Fruit fly (Drosophila melanogaster) whole organism, embryonic: ENCODE measurements around the gene CG44303.

ENCODE experiments used
- B-H2 ChIP-seq: fragments of 200-800 bp; sonication (Bioruptor generic); optimal IDR thresholded peaks from 2 replicates; lab custom pipeline; 2018; ENCODE audit warnings: missing biosample characterization, mild to moderate bottlenecking, missing genetic modification characterization
- CG10366 ChIP-seq: fragments of 200-800 bp; sonication (Bioruptor generic); IDR thresholded peaks from 2 replicates; pipeline ENCODE4 v1.3.6; 2022; ENCODE audit warnings: missing biosample characterization, missing genetic modification characterization
- CG10431 ChIP-seq: fragments of 200-800 bp; sonication (Bioruptor generic); optimal IDR thresholded peaks from 3 replicates; lab custom pipeline; 2018; ENCODE audit warnings: missing biosample characterization, mild to moderate bottlenecking, missing genetic modification characterization
- CG10543 ChIP-seq: fragments of 200-800 bp; sonication (Bioruptor generic); optimal IDR thresholded peaks from 3 replicates; lab custom pipeline; 2017; ENCODE audit warnings: missing biosample characterization, mild to moderate bottlenecking, missing genetic modification characterization, moderate library complexity
- CG11456 ChIP-seq: fragments of 200-800 bp; sonication (Bioruptor generic); IDR thresholded peaks from 3 replicates; pipeline ENCODE4 v1.3.6; 2022; ENCODE audit warnings: missing biosample characterization, missing genetic modification characterization
- CG12391 ChIP-seq: fragments of 200-800 bp; sonication (Bioruptor generic); optimal IDR thresholded peaks from 3 replicates; lab custom pipeline; 2018; ENCODE audit warnings: missing biosample characterization, mild to moderate bottlenecking, missing genetic modification characterization, moderate library complexity
- CG14014 ChIP-seq: fragments of 200-800 bp; sonication (Bioruptor generic); IDR thresholded peaks from 2 replicates; pipeline ENCODE4 v1.3.6; 2022; ENCODE audit warnings: missing biosample characterization, missing genetic modification characterization
- CG15269 ChIP-seq: fragments of 200-800 bp; sonication (Bioruptor generic); optimal IDR thresholded peaks from 2 replicates; lab custom pipeline; 2018; ENCODE audit warnings: missing biosample characterization, mild to moderate bottlenecking, missing genetic modification characterization, moderate library complexity
- CG15514 ChIP-seq: fragments of 200-800 bp; sonication (Bioruptor generic); optimal IDR thresholded peaks from 3 replicates; lab custom pipeline; 2017; ENCODE audit warnings: missing biosample characterization, missing genetic modification characterization, mild to moderate bottlenecking, moderate library complexity, missing genetic modification reagents
- CG15696 ChIP-seq: fragments of 200-800 bp; sonication (Bioruptor generic); optimal IDR thresholded peaks from 2 replicates; lab custom pipeline; 2019; ENCODE audit warnings: missing biosample characterization, mild to moderate bottlenecking, missing genetic modification characterization, moderate library complexity
- CG18262 ChIP-seq: fragments of 200-800 bp; optimal IDR thresholded peaks from 3 replicates; lab custom pipeline; 2019; ENCODE audit warnings: missing biosample characterization, mild to moderate bottlenecking, missing genetic modification characterization, moderate library complexity
- CG18619 ChIP-seq: fragments of 200-800 bp; sonication (Bioruptor generic); optimal IDR thresholded peaks from 3 replicates; lab custom pipeline; 2017; ENCODE audit warnings: missing biosample characterization, mild to moderate bottlenecking, missing genetic modification characterization
- CG2116 ChIP-seq: fragments of 200-800 bp; sonication (Bioruptor generic); optimal IDR thresholded peaks from 3 replicates; lab custom pipeline; 2018; ENCODE audit warnings: missing biosample characterization, mild to moderate bottlenecking, missing genetic modification characterization
- CG3163 ChIP-seq: fragments of 200-800 bp; sonication (Bioruptor generic); optimal IDR thresholded peaks from 3 replicates; lab custom pipeline; 2016; ENCODE audit warnings: missing biosample characterization, missing genetic modification characterization
- CG32772 ChIP-seq: fragments of 200-800 bp; sonication (Bioruptor generic); IDR thresholded peaks from 2 replicates; pipeline ENCODE4 v1.3.6; 2022; ENCODE audit warnings: missing biosample characterization, missing genetic modification characterization
- CG3847 ChIP-seq: fragments of 200-800 bp; sonication (Bioruptor generic); IDR thresholded peaks from 2 replicates; pipeline ENCODE4 v1.3.6; 2022; ENCODE audit warnings: missing biosample characterization, missing genetic modification characterization
- CG4282 ChIP-seq: fragments of 200-800 bp; sonication (Bioruptor generic); optimal IDR thresholded peaks from 2 replicates; lab custom pipeline; 2016; ENCODE audit warnings: missing biosample characterization, missing genetic modification characterization
- CG4404 ChIP-seq: fragments of 200-800 bp; sonication (Bioruptor generic); IDR thresholded peaks from 2 replicates; pipeline ENCODE4 v1.3.6; 2022; ENCODE audit warnings: missing biosample characterization, missing genetic modification characterization
- CG4424 ChIP-seq: fragments of 200-800 bp; sonication (Bioruptor generic); optimal IDR thresholded peaks from 3 replicates; lab custom pipeline; 2016; ENCODE audit warnings: missing biosample characterization, missing genetic modification characterization
- CG4854 ChIP-seq: fragments of 200-800 bp; sonication (Bioruptor generic); optimal IDR thresholded peaks from 2 replicates; lab custom pipeline; 2016; ENCODE audit warnings: missing biosample characterization, missing genetic modification characterization, inconsistent platforms
- CG7928 ChIP-seq: fragments of 200-800 bp; sonication (Bioruptor generic); optimal IDR thresholded peaks from 2 replicates; lab custom pipeline; 2017; ENCODE audit warnings: missing biosample characterization, mild to moderate bottlenecking, missing genetic modification characterization
- CG9932 ChIP-seq: fragments of 200-800 bp; sonication (Bioruptor generic); IDR thresholded peaks from 2 replicates; pipeline ENCODE4 v1.3.6; 2022; ENCODE audit warnings: missing biosample characterization, missing genetic modification characterization
- Dip3 ChIP-seq: fragments of 200-800 bp; sonication (Bioruptor generic); optimal IDR thresholded peaks from 3 replicates; lab custom pipeline; 2016; ENCODE audit warnings: missing biosample characterization, missing genetic modification characterization
- Eip74EF ChIP-seq, 2 experiments: fragments of 200-800 bp in 1 of 2; fragments of >200 bp in 1 of 2; sonication (Bioruptor generic) in 1 of 2; optimal IDR thresholded peaks; 2 replicates each; lab custom pipeline; 2017 to 2019; ENCODE audit warnings: missing biosample characterization in 2 of 2, missing genetic modification characterization in 2 of 2, mild to moderate bottlenecking in 1 of 2, moderate library complexity in 1 of 2
- Hmx ChIP-seq: fragments of 200-800 bp; sonication (Bioruptor generic); optimal IDR thresholded peaks from 2 replicates; lab custom pipeline; 2016; ENCODE audit warnings: missing biosample characterization, missing genetic modification characterization
- Hr78 ChIP-seq, 2 experiments: fragments of 200-800 bp in 1 of 2; fragments of >200 bp in 1 of 2; sonication (Bioruptor generic) in 1 of 2; optimal IDR thresholded peaks; 2 replicates each; lab custom pipeline; 2017 to 2019; ENCODE audit warnings: missing biosample characterization in 2 of 2, missing genetic modification characterization in 2 of 2, mild to moderate bottlenecking in 1 of 2, moderate library complexity in 1 of 2
- Poxn ChIP-seq: fragments of 200-800 bp; sonication (Bioruptor generic); IDR thresholded peaks from 2 replicates; pipeline ENCODE4 v1.3.6; 2022; ENCODE audit warnings: missing biosample characterization, missing genetic modification characterization
- TFAM ChIP-seq: fragments of 200-800 bp; sonication (Bioruptor generic); optimal IDR thresholded peaks from 2 replicates; lab custom pipeline; 2017; ENCODE audit warnings: missing biosample characterization, missing genetic modification characterization, inconsistent platforms
- ac ChIP-seq: fragments of 200-800 bp; sonication (Bioruptor generic); optimal IDR thresholded peaks from 3 replicates; lab custom pipeline; 2017; ENCODE audit warnings: missing biosample characterization, mild to moderate bottlenecking, missing genetic modification characterization
- ash1 ChIP-seq: fragments of 200-800 bp; sonication (Bioruptor generic); optimal IDR thresholded peaks from 2 replicates; lab custom pipeline; 2018; ENCODE audit warnings: missing biosample characterization, mild to moderate bottlenecking, missing genetic modification characterization
- az2 ChIP-seq: fragments of 200-800 bp; sonication (Bioruptor generic); optimal IDR thresholded peaks from 3 replicates; lab custom pipeline; 2016; ENCODE audit warnings: missing biosample characterization, missing genetic modification characterization
- bab2 ChIP-seq: fragments of 200-800 bp; sonication (Bioruptor generic); optimal IDR thresholded peaks from 2 replicates; lab custom pipeline; 2016; ENCODE audit warnings: missing biosample characterization, missing genetic modification characterization
- bigmax ChIP-seq: fragments of 200-800 bp; sonication (Bioruptor generic); optimal IDR thresholded peaks from 2 replicates; lab custom pipeline; 2018; ENCODE audit warnings: missing biosample characterization, mild to moderate bottlenecking, missing genetic modification characterization
- btn ChIP-seq: fragments of 200-800 bp; sonication (Bioruptor generic); optimal IDR thresholded peaks from 2 replicates; lab custom pipeline; 2016; ENCODE audit warnings: missing biosample characterization, missing genetic modification characterization
- ci ChIP-seq: fragments of 200-800 bp; sonication (Bioruptor generic); IDR thresholded peaks from 3 replicates; pipeline ENCODE4 v1.3.6; 2022; ENCODE audit warnings: missing biosample characterization, missing genetic modification characterization
- gsb ChIP-seq: fragments of 200-800 bp; sonication (Bioruptor generic); IDR thresholded peaks from 2 replicates; pipeline ENCODE4 v1.3.6; 2022; ENCODE audit warnings: missing biosample characterization, missing genetic modification characterization
- klu ChIP-seq: fragments of 200-800 bp; sonication (Bioruptor generic); IDR thresholded peaks from 2 replicates; pipeline ENCODE4 v1.3.6; 2022; ENCODE audit warnings: missing biosample characterization, missing genetic modification characterization
- kni ChIP-seq: fragments of 200-800 bp; sonication (Bioruptor generic); optimal IDR thresholded peaks from 3 replicates; lab custom pipeline; 2017; ENCODE audit warnings: mild to moderate bottlenecking, missing biosample characterization, missing genetic modification reagents, missing genetic modification characterization
- p53 ChIP-seq: fragments of 200-800 bp; sonication (Bioruptor generic); optimal IDR thresholded peaks from 2 replicates; lab custom pipeline; 2016; ENCODE audit warnings: missing biosample characterization, missing genetic modification characterization
- pan ChIP-seq, 4 experiments: fragments of >200 bp in 3 of 4; fragments of 200-800 bp in 1 of 4; sonication (Bioruptor generic) in 1 of 4; optimal IDR thresholded peaks in 3 of 4; IDR thresholded peaks in 1 of 4; 2 replicates each; pipeline versions ENCODE4 v1.3.6 to Lab custom; 2017 to 2022; ENCODE audit warnings: missing biosample characterization in 2 of 4, missing genetic modification characterization in 2 of 4, mixed read lengths in 1 of 4
- psq ChIP-seq: fragments of 200-800 bp; sonication (Bioruptor generic); optimal IDR thresholded peaks from 2 replicates; lab custom pipeline; 2017; ENCODE audit warnings: missing biosample characterization, missing genetic modification characterization
- pum ChIP-seq: fragments of 200-800 bp; sonication (Bioruptor generic); optimal IDR thresholded peaks from 2 replicates; lab custom pipeline; 2016; ENCODE audit warnings: missing biosample characterization, missing genetic modification characterization
- row ChIP-seq: fragments of 200-800 bp; sonication (Bioruptor generic); IDR thresholded peaks from 3 replicates; pipeline ENCODE4 v1.3.6; 2022; ENCODE audit warnings: missing biosample characterization, missing genetic modification characterization
- sc ChIP-seq, 3 experiments: fragments of >200 bp in 2 of 3; fragments of 200-800 bp in 1 of 3; sonication (Bioruptor generic) in 1 of 3; optimal IDR thresholded peaks; 2 replicates in 2 of 3; 3 replicates in 1 of 3; lab custom pipeline; 2017; ENCODE audit warnings: mild to moderate bottlenecking in 1 of 3, missing biosample characterization in 1 of 3, missing genetic modification characterization in 1 of 3, missing genetic modification reagents in 1 of 3
- scrt ChIP-seq: fragments of 200-800 bp; sonication (Bioruptor generic); optimal IDR thresholded peaks from 2 replicates; lab custom pipeline; 2018; ENCODE audit warnings: missing biosample characterization, mild to moderate bottlenecking, missing genetic modification characterization, moderate library complexity
- sd ChIP-seq: fragments of 200-800 bp; sonication (Bioruptor generic); optimal IDR thresholded peaks from 3 replicates; lab custom pipeline; 2018; ENCODE audit warnings: missing biosample characterization, mild to moderate bottlenecking, missing genetic modification characterization, moderate library complexity
- shn ChIP-seq: fragments of 200-800 bp; sonication (Bioruptor generic); optimal IDR thresholded peaks from 3 replicates; lab custom pipeline; 2016; ENCODE audit warnings: missing biosample characterization, missing genetic modification characterization
- so ChIP-seq: fragments of 200-800 bp; sonication (Bioruptor generic); IDR thresholded peaks from 3 replicates; pipeline ENCODE4 v1.3.6; 2022; ENCODE audit warnings: missing biosample characterization, missing genetic modification characterization

Gene CG44303

DNA sequence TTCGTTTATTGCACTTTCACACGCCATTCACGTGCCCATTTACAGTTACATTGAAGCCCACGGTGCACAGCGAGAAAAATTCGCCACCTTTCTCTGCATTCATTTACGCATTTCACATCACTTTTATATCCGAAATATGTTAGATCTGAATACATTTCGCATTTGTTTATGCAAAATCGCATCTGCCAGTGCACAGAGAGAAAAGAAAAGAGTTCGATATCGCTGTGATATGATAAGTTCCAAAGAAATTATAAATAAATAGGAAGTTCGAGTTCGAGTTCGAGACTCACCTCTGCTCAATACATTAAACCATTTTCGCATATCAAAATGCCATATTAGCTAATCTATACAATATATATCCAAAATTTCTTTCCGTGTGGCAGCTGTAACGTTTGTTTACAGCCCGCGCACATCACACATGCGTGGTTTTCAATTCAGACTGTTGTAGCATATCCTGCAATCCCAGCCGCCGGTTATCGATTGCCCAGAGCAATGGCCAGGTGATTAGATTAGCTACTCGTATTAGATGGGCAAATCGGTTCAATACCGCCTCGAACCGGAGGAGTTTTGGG is 31.1 kb downstream of the CG44303 start (continued):
- TF ChIP-seq CG9932 (GFP tag; lab: Robert Waterston, UW), result peak; percentile 76
- peak; percentile 67; the same call in 2 of the 3 replicates for TF ChIP-seq ci (GFP tag; lab: Robert Waterston, UW)
- TF ChIP-seq Dip3 (GFP tag; lab: Kevin White, UChicago), result peak; percentile 85
- peak; percentile 87 for TF ChIP-seq CG18619
- peak; percentile 49 for TF ChIP-seq CG2116 (GFP tag; lab: Kevin White, UChicago)
- TF ChIP-seq ash1 (GFP tag; lab: Kevin White, UChicago), result no peak
- TF ChIP-seq CG10366 (GFP tag; lab: Robert Waterston, UW), result peak; percentile 78
- peak; percentile 65 for TF ChIP-seq CG15696 (tag; lab: Kevin White, UChicago)
- TF ChIP-seq B-H2 (GFP tag; lab: Kevin White, UChicago), result peak; percentile 17
- peak; percentile 30 for TF ChIP-seq psq (GFP tag; lab: Kevin White, UChicago)
- TF ChIP-seq CG4282 (GFP tag; lab: Kevin White, UChicago), result no peak
- TF ChIP-seq CG12391 (tag; lab: Kevin White, UChicago), result peak; percentile 82
- peak in 1 of 2 experiments; percentile 86 for TF ChIP-seq Eip74EF (GFP tag; optimal IDR thresholded peaks at IDR 0.05; lab: Kevin White, UChicago)
- TF ChIP-seq p53 (GFP tag; lab: Kevin White, UChicago), result peak; percentile 46
- TF ChIP-seq CG18262 (tag; lab: Kevin White, UChicago), result peak; percentile 85
- peak; percentile 31 for TF ChIP-seq CG3163 (GFP tag; lab: Kevin White, UChicago)
- peak; percentile 87 for TF ChIP-seq row (GFP tag; lab: Robert Waterston, UW)
- peak; percentile 22 for TF ChIP-seq TFAM (GFP tag; lab: Kevin White, UChicago)
- peak; percentile 80 for TF ChIP-seq CG14014 (GFP tag; lab: Robert Waterston, UW)
- peak; percentile 72 for TF ChIP-seq CG4404 (GFP tag; lab: Robert Waterston, UW)
- TF ChIP-seq btn, result peak; percentile 66
- peak; percentile 62 for TF ChIP-seq CG7928 (GFP tag; lab: Kevin White, UChicago)
- TF ChIP-seq sc (optimal IDR thresholded peaks at IDR 0.05; lab: Kevin White, UChicago), result no peak
- TF ChIP-seq sc (GFP tag; optimal IDR thresholded peaks at IDR 0.05; lab: Kevin White, UChicago), result peak; percentile 67
- no peak for TF ChIP-seq pan (optimal IDR thresholded peaks at IDR 0.05; lab: Kevin White, UChicago)
- TF ChIP-seq pan (GFP tag; optimal IDR thresholded peaks at IDR 0.05 in 1 of 2, IDR thresholded peaks at IDR 0.05 in 1 of 2), result peak in 1 of 2 experiments; percentile 83
- peak; percentile 75; the same call in 2 of the 3 replicates for TF ChIP-seq CG11456 (GFP tag; lab: Robert Waterston, UW)
- peak; percentile 71 for TF ChIP-seq CG15514
- peak; percentile 63 for TF ChIP-seq ac (GFP tag; lab: Kevin White, UChicago)
- TF ChIP-seq klu (GFP tag; lab: Robert Waterston, UW), result peak; percentile 69
- TF ChIP-seq shn (GFP tag; lab: Kevin White, UChicago), result peak; percentile 67
- peak; percentile 86 for TF ChIP-seq CG4424 (GFP tag; lab: Kevin White, UChicago)
- no peak for TF ChIP-seq CG10431 (GFP tag; lab: Kevin White, UChicago)
- no peak for TF ChIP-seq sd
- peak; percentile 58 for TF ChIP-seq Hmx
- TF ChIP-seq pum (GFP tag; lab: Kevin White, UChicago), result peak; percentile 72
- peak; percentile 54 for TF ChIP-seq CG10543 (GFP tag; lab: Kevin White, UChicago)
- TF ChIP-seq az2 (GFP tag; lab: Kevin White, UChicago), result peak; percentile 81
- TF ChIP-seq Hr78 (GFP tag; optimal IDR thresholded peaks at IDR 0.05; lab: Kevin White, UChicago), result peak in 1 of 2 experiments; percentile 50
- TF ChIP-seq CG4854 (GFP tag; lab: Kevin White, UChicago), result peak; percentile 80
- TF ChIP-seq scrt, result peak; percentile 78
- TF ChIP-seq kni, result peak; percentile 39
- TF ChIP-seq Poxn, result peak; percentile 55; the same call in 1 of the 2 replicates
- TF ChIP-seq CG3847 (GFP tag; lab: Robert Waterston, UW), result peak; percentile 74
- peak; percentile 88 for TF ChIP-seq CG15269
- TF ChIP-seq bigmax (GFP tag; lab: Kevin White, UChicago), result no peak
- TF ChIP-seq CG32772 (GFP tag; lab: Robert Waterston, UW), result peak; percentile 67
- peak; percentile 81; the same call in 2 of the 3 replicates for TF ChIP-seq so
- peak; percentile 77 for TF ChIP-seq bab2 (GFP tag; lab: Kevin White, UChicago)
- peak; percentile 45; the same call in 1 of the 2 replicates for TF ChIP-seq gsb
